Worm (Caenorhabditis elegans): ENCODE data around the gene sph-1.

ce11 chrIV:8159995-8160394, 26.6 kb upstream of the sph-1 start:
- TF ChIP-seq him-1 (tag; optimal IDR thresholded peaks at IDR 0.05) (no peak), W03F9.2 (tag; optimal IDR thresholded peaks at IDR 0.05) (no peak), dao-5 (tag; optimal IDR thresholded peaks at IDR 0.05) (no peak)
